Worm (Caenorhabditis elegans): ENCODE results near the gene hlh-3.

Gene hlh-3

ce11 chrII:9062261-9062948, 24.0 kb upstream of the hlh-3 start:
- TF ChIP-seq unc-55 (GFP tag; optimal IDR thresholded peaks at IDR 0.05): peak; percentile 8
- TF ChIP-seq nhr-21 (tag; optimal IDR thresholded peaks at IDR 0.05): no peak
- peak; percentile 40 for TF ChIP-seq nhr-25 (tag; optimal IDR thresholded peaks at IDR 0.05)
- no peak for TF ChIP-seq lin-13 (GFP tag; optimal IDR thresholded peaks at IDR 0.05)
- no peak for TF ChIP-seq R02D3.7 (tag; optimal IDR thresholded peaks at IDR 0.05)

- TF ChIP-seq lin-39 (tag; optimal IDR thresholded peaks at IDR 0.05) (no peak), lin-13 (GFP tag; optimal IDR thresholded peaks at IDR 0.05) (no peak), C34F6.9 (tag; optimal IDR thresholded peaks at IDR 0.05) (no peak), crh-2 (tag; optimal IDR thresholded peaks at IDR 0.05) (no peak), lsy-2 (tag; optimal IDR thresholded peaks at IDR 0.05) (no peak), nhr-21 (tag; optimal IDR thresholded peaks at IDR 0.05) (no peak), nhr-12 (tag; optimal IDR thresholded peaks at IDR 0.05) (no peak), gmeb-1 (tag; optimal IDR thresholded peaks at IDR 0.05) (no peak), mbf-1 (tag; optimal IDR thresholded peaks at IDR 0.05) (no peak), nhr-11 (tag; optimal IDR thresholded peaks at IDR 0.05) (no peak), ztf-1 (GFP tag; conservative IDR thresholded peaks at IDR 0.05) (no peak), nhr-237 (tag; optimal IDR thresholded peaks at IDR 0.05) (no peak), ceh-82 (tag; optimal IDR thresholded peaks at IDR 0.05) (no peak)
Measured at ce11 chrII:9063350-9063749, 23.1 kb upstream of the hlh-3 start.

- no peak for TF ChIP-seq gmeb-1 (tag; optimal IDR thresholded peaks at IDR 0.05)
- TF ChIP-seq alr-1 (tag; optimal IDR thresholded peaks at IDR 0.05): no peak
- no peak for TF ChIP-seq skn-1 (tag; optimal IDR thresholded peaks at IDR 0.05)
- TF ChIP-seq nhr-23 (tag; optimal IDR thresholded peaks at IDR 0.05): peak; percentile 91
- no peak for TF ChIP-seq nhr-129 (tag; optimal IDR thresholded peaks at IDR 0.05)
- TF ChIP-seq ceh-16 (tag; optimal IDR thresholded peaks at IDR 0.05): peak; percentile 73
- TF ChIP-seq lin-39 (tag; optimal IDR thresholded peaks at IDR 0.05): no peak
- no peak for TF ChIP-seq C34F6.9 (tag; optimal IDR thresholded peaks at IDR 0.05)
- no peak for TF ChIP-seq dmd-4 (tag; optimal IDR thresholded peaks at IDR 0.05)
- no peak for TF ChIP-seq ztf-11 (tag; optimal IDR thresholded peaks at IDR 0.05)
- TF ChIP-seq nhr-25 (tag; optimal IDR thresholded peaks at IDR 0.05): peak; percentile 21
- peak; percentile 20 for TF ChIP-seq nhr-6 (tag; optimal IDR thresholded peaks at IDR 0.05)
- no peak for TF ChIP-seq peb-1 (tag; optimal IDR thresholded peaks at IDR 0.05)
- TF ChIP-seq sma-9 (GFP tag; optimal IDR thresholded peaks at IDR 0.05): peak; percentile 6
- no peak for TF ChIP-seq sma-9 (tag; optimal IDR thresholded peaks at IDR 0.05)
- no peak for TF ChIP-seq mab-5 (tag; optimal IDR thresholded peaks at IDR 0.05)
- TF ChIP-seq sma-3 (GFP tag; optimal IDR thresholded peaks at IDR 0.05): no peak
- peak; percentile 82 for TF ChIP-seq elt-1 (tag; optimal IDR thresholded peaks at IDR 0.05)
Measured at ce11 chrII:9064437-9064836, 22.0 kb upstream of the hlh-3 start.

- TF ChIP-seq nhr-23 (tag; optimal IDR thresholded peaks at IDR 0.05) (no peak), ztf-1 (GFP tag; conservative IDR thresholded peaks at IDR 0.05) (no peak), elt-1 (tag; optimal IDR thresholded peaks at IDR 0.05) (no peak), snpc-4 (tag; optimal IDR thresholded peaks at IDR 0.05) (no peak), dmd-4 (tag; optimal IDR thresholded peaks at IDR 0.05) (no peak), ceh-82 (tag; optimal IDR thresholded peaks at IDR 0.05) (no peak), blmp-1 (tag; optimal IDR thresholded peaks at IDR 0.05; ENCODE audit: insufficient read depth) (no peak), nhr-11 (tag; optimal IDR thresholded peaks at IDR 0.05) (no peak), nhr-10 (tag; optimal IDR thresholded peaks at IDR 0.05) (no peak), unc-55 (GFP tag; optimal IDR thresholded peaks at IDR 0.05) (no peak), ama-1 (optimal IDR thresholded peaks at IDR 0.05) (no peak), C34F6.9 (tag; optimal IDR thresholded peaks at IDR 0.05) (no peak), mbf-1 (tag; optimal IDR thresholded peaks at IDR 0.05) (no peak), crh-2 (tag; optimal IDR thresholded peaks at IDR 0.05) (no peak), zag-1 (tag; optimal IDR thresholded peaks at IDR 0.05) (no peak), nhr-25 (tag; optimal IDR thresholded peaks at IDR 0.05) (no peak), ztf-4 (tag; optimal IDR thresholded peaks at IDR 0.05) (no peak)
Measured at ce11 chrII:9069836-9070235, 16.6 kb upstream of the hlh-3 start.

- no peak for TF ChIP-seq C34F6.9 (tag; optimal IDR thresholded peaks at IDR 0.05)
- TF ChIP-seq nhr-10 (tag; optimal IDR thresholded peaks at IDR 0.05): no peak
- no peak for TF ChIP-seq lin-39 (tag; optimal IDR thresholded peaks at IDR 0.05)
- TF ChIP-seq ama-1 (optimal IDR thresholded peaks at IDR 0.05): no peak
- no peak for TF ChIP-seq fos-1 (tag; optimal IDR thresholded peaks at IDR 0.05)
- TF ChIP-seq nhr-12 (tag; optimal IDR thresholded peaks at IDR 0.05): no peak
- no peak for TF ChIP-seq Y55F3AM.14 (GFP tag; optimal IDR thresholded peaks at IDR 0.05)
- TF ChIP-seq alr-1 (tag; optimal IDR thresholded peaks at IDR 0.05): no peak
- no peak for TF ChIP-seq elt-1 (tag; optimal IDR thresholded peaks at IDR 0.05)
- TF ChIP-seq peb-1 (tag; optimal IDR thresholded peaks at IDR 0.05): no peak
- no peak for TF ChIP-seq ceh-82 (tag; optimal IDR thresholded peaks at IDR 0.05)
- no peak for TF ChIP-seq gmeb-1 (tag; optimal IDR thresholded peaks at IDR 0.05)
Measured at ce11 chrII:9070740-9071139, 15.7 kb upstream of the hlh-3 start, which contains the start of gene T24B8.4. Gene T24B8.4, minus strand, starts transcription at chrII:9070840.

All from whole organism, L2 larva.